Worm (Caenorhabditis elegans) whole organism, dauer: ENCODE results near the gene F41G4.7.

Experiments used
- unc-62 ChIP-seq: sonication (generic microtip); optimal IDR thresholded peaks from 2 replicates; lab custom pipeline; 2017; ENCODE audit warnings: missing biosample characterization, missing genetic modification reagents, missing genetic modification characterization

The F41G4.7 gene

DNA sequence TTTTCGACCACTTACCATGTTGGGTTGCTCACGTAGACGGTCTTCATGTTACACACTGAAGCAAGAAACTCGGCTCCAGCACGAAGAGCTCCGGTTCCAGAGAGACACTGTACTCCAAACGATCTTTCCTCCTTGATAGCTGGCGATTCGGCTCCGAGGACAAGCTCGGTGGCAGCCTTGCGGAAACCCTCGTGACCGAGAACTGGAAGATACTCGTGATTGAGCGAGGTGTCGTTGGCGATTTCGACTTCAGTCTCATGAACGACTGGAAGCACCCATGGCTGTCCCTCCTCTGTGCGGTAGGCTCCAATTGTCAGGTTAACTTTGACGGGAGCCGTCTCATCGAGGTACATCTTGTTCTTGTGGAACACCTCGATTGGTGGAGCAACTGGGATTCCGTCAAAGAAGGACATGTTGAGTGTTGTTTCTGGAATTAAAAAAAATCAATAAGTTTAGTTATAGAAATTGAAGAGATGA is 43.5 kb downstream of the F41G4.7 start, which contains the start of gene got-1.2:
Gene got-1.2, minus strand, starts transcription at position 427 of the 477 bp plus-strand sequence.
- TF ChIP-seq unc-62 (GFP tag; lab: Kevin White, UChicago): no peak

DNA sequence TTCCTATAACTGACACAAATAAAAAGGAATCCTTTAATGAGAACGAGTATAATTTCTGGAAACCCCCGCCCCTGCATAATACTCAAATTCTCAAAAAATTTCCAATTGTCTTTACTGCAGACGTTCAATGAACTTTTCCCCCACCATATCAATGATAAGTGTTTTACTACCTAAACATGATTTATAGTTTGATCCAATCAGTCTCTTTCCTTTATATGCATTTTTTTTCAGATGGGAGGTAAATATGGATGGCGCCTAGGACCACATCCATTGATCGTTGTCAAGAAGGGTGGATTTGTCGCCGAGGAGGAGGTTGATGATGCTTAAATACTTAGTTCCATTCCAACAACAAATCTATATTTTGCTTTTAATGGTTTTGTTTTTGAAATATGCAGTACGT is 49.1 kb downstream of the F41G4.7 start:
- TF ChIP-seq unc-62 (GFP tag; lab: Kevin White, UChicago): no peak

DNA sequence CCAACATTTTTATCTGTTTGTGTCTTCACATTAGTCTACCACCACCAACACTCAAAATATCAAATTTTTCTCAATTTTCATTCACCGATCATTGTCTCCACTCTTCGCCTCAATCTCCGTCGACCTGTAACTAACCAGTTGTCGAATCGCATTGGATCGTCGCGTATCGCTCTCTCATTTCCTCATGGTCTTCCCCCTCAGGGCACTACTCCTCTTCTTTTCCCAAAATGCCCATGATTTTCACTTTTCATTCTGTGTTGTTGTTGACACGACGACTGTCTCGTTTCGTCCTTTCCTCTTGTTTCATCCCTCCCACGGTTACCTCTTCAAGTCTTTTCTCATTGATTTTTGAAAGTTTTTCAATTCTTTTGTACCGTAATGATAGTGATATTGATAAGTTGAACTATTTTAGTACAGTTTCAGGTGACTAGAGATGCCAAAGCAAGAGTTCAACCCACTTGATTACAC is 50.1 kb downstream of the F41G4.7 start, which contains the start of gene T01C8.2:
Gene T01C8.2, plus strand, starts transcription at position 418 of the 468 bp plus-strand sequence.
- TF ChIP-seq unc-62 (GFP tag; lab: Kevin White, UChicago): no peak
